Worm (Caenorhabditis elegans) whole organism, L4 larva: ENCODE data around the gene F25B5.5.

Experiments
- D1046.2 ChIP-seq: fragments of 200-800 bp; sonication (Bioruptor generic); IDR thresholded peaks from 2 replicates; pipeline ENCODE4 v1.3.6; 2022; ENCODE audit warnings: missing genetic modification characterization, missing compliant biosample characterization
- F44E2.7 ChIP-seq: fragments of 200-800 bp; sonication (Bioruptor generic); IDR thresholded peaks from 2 replicates; pipeline ENCODE4 v2.1.2; 2022; ENCODE audit warnings: missing genetic modification characterization, missing compliant biosample characterization
- F49E8.2 ChIP-seq: sonication (generic microtip); optimal IDR thresholded peaks from 2 replicates; lab custom pipeline; 2016; ENCODE audit warnings: missing compliant biosample characterization, mild to moderate bottlenecking, missing genetic modification characterization, borderline replicate concordance
- T20F7.1 ChIP-seq: fragments of 200-800 bp; sonication (Bioruptor generic); optimal IDR thresholded peaks from 2 replicates; lab custom pipeline; 2018; ENCODE audit warnings: mild to moderate bottlenecking, missing genetic modification characterization, missing compliant biosample characterization
- T26A8.4 ChIP-seq: fragments of 200-800 bp; sonication (Bioruptor generic); IDR thresholded peaks from 2 replicates; pipeline ENCODE4 v1.3.6; 2022; ENCODE audit warnings: missing genetic modification characterization, missing compliant biosample characterization
- Y105C5A.15 ChIP-seq: fragments of 200-800 bp; sonication (Bioruptor generic); IDR thresholded peaks from 2 replicates; pipeline ENCODE4 v1.3.6; 2022; ENCODE audit warnings: missing genetic modification characterization, missing compliant biosample characterization
- Y48G9A.11 ChIP-seq: fragments of 200-800 bp; sonication (Bioruptor generic); IDR thresholded peaks from 2 replicates; pipeline ENCODE4 v1.3.6; 2022; ENCODE audit warnings: missing genetic modification reagents, missing genetic modification characterization, missing compliant biosample characterization
- Y5F2A.4 ChIP-seq: fragments of 200-800 bp; sonication (Bioruptor generic); optimal IDR thresholded peaks from 2 replicates; lab custom pipeline; 2018; ENCODE audit warnings: mild to moderate bottlenecking, missing genetic modification characterization, missing compliant biosample characterization
- aha-1 ChIP-seq: fragments of 150-350 bp; peaks from one replicate; lab custom pipeline; 2014; ENCODE audit warnings: missing biosample characterization, missing genetic modification characterization
- ceh-28 ChIP-seq: fragments of 150-350 bp; optimal IDR thresholded peaks from 2 replicates; lab custom pipeline; 2014; ENCODE audit warnings: missing biosample characterization, missing genetic modification reagents, missing genetic modification characterization
- ceh-44 ChIP-seq: fragments of 200-800 bp; sonication (Bioruptor generic); IDR thresholded peaks from 2 replicates; pipeline ENCODE4 v1.3.6; 2022; ENCODE audit warnings: missing genetic modification reagents, missing genetic modification characterization, missing compliant biosample characterization
- cey-2 ChIP-seq: sonication (generic microtip); optimal IDR thresholded peaks from 3 replicates; lab custom pipeline; 2017; ENCODE audit warnings: missing genetic modification characterization, mild to moderate bottlenecking, missing compliant biosample characterization, antibody characterized with exemption, borderline replicate concordance; ENCODE audit not compliant: insufficient read depth
- ctbp-1 ChIP-seq: fragments of 200-800 bp; sonication (Bioruptor generic); IDR thresholded peaks from 2 replicates; pipeline ENCODE4 v1.3.6; 2022; ENCODE audit warnings: missing genetic modification reagents, missing genetic modification characterization, missing compliant biosample characterization
- daf-16 ChIP-seq, 3 experiments: sonication (generic microtip); optimal IDR thresholded peaks; 2 replicates each; lab custom pipeline; 2016 to 2017; ENCODE audit warnings: missing genetic modification characterization in 3 of 3, missing genetic modification reagents in 3 of 3, mild to moderate bottlenecking in 2 of 3, missing compliant biosample characterization in 2 of 3, missing biosample characterization in 1 of 3, moderate library complexity in 1 of 3
- daf-19 ChIP-seq: fragments of 200-800 bp; sonication (Bioruptor generic); conservative IDR thresholded peaks from 2 replicates; pipeline ENCODE4 v1.3.6; 2022; ENCODE audit warnings: missing genetic modification characterization, missing compliant biosample characterization
- dmd-6 ChIP-seq: fragments of 200-800 bp; sonication (Bioruptor generic); IDR thresholded peaks from 2 replicates; pipeline ENCODE4 v1.3.6; 2022; ENCODE audit warnings: missing genetic modification reagents, missing genetic modification characterization, missing compliant biosample characterization
- dmd-8 ChIP-seq: fragments of 200-800 bp; sonication (Bioruptor generic); IDR thresholded peaks from 2 replicates; pipeline ENCODE4 v1.3.6; 2022; ENCODE audit warnings: missing genetic modification characterization, missing compliant biosample characterization
- dmd-9 ChIP-seq: fragments of 200-800 bp; sonication (Bioruptor generic); IDR thresholded peaks from 2 replicates; pipeline ENCODE4 v1.3.6; 2022; ENCODE audit warnings: missing genetic modification reagents, missing genetic modification characterization, missing compliant biosample characterization
- dpl-1 ChIP-seq: fragments of 150-350 bp; optimal IDR thresholded peaks from 2 replicates; lab custom pipeline; 2014; ENCODE audit warnings: missing biosample characterization, missing genetic modification reagents, missing genetic modification characterization
- dve-1 ChIP-seq: sonication (generic microtip); optimal IDR thresholded peaks from 2 replicates; lab custom pipeline; 2017; ENCODE audit warnings: antibody characterized with exemption, mild to moderate bottlenecking, missing genetic modification characterization, missing compliant biosample characterization; ENCODE audit not compliant: insufficient read depth
- egl-43 ChIP-seq: fragments of 200-800 bp; sonication (Bioruptor generic); IDR thresholded peaks from 2 replicates; pipeline ENCODE4 v1.3.6; 2022; ENCODE audit warnings: missing genetic modification reagents, missing genetic modification characterization, missing compliant biosample characterization
- hlh-11 ChIP-seq: fragments of 200-800 bp; sonication (Bioruptor generic); optimal IDR thresholded peaks from 2 replicates; lab custom pipeline; 2018; ENCODE audit warnings: mild to moderate bottlenecking, missing genetic modification characterization, missing compliant biosample characterization
- hlh-30 ChIP-seq: sonication (generic microtip); optimal IDR thresholded peaks from 2 replicates; lab custom pipeline; 2017; ENCODE audit warnings: antibody characterized with exemption, mild to moderate bottlenecking, missing genetic modification characterization, missing compliant biosample characterization; ENCODE audit not compliant: insufficient read depth
- hmg-1.1 ChIP-seq: fragments of 200-800 bp; sonication (Bioruptor generic); IDR thresholded peaks from 2 replicates; pipeline ENCODE4 v1.3.6; 2022; ENCODE audit warnings: missing genetic modification reagents, missing genetic modification characterization, missing compliant biosample characterization
- lin-29 ChIP-seq: fragments of 200-800 bp; sonication (Bioruptor generic); IDR thresholded peaks from 2 replicates; pipeline ENCODE4 v1.3.6; 2022; ENCODE audit warnings: missing genetic modification reagents, missing genetic modification characterization, missing compliant biosample characterization
- lin-38 ChIP-seq: fragments of 200-800 bp; sonication (Bioruptor generic); IDR thresholded peaks from 2 replicates; pipeline ENCODE4 v1.3.6; 2022; ENCODE audit warnings: missing genetic modification reagents, missing genetic modification characterization, missing compliant biosample characterization
- mep-1 ChIP-seq: fragments of 150-350 bp; sonication (generic microtip); optimal IDR thresholded peaks from 3 replicates; lab custom pipeline; 2014; ENCODE audit warnings: missing biosample characterization, missing genetic modification characterization
- mes-2 ChIP-seq: sonication (generic microtip); optimal IDR thresholded peaks from 2 replicates; lab custom pipeline; 2016; ENCODE audit warnings: missing genotype, mild to moderate bottlenecking, missing genetic modification characterization, missing compliant biosample characterization; ENCODE audit not compliant: poor library complexity, severe bottlenecking
- mxl-2 ChIP-seq: fragments of 200-800 bp; sonication (Bioruptor generic); conservative IDR thresholded peaks from 2 replicates; pipeline ENCODE4 v1.3.6; 2022; ENCODE audit warnings: missing genetic modification reagents, missing genetic modification characterization, missing compliant biosample characterization
- nhr-11 ChIP-seq: fragments of 150-350 bp; optimal IDR thresholded peaks from 2 replicates; lab custom pipeline; 2014; ENCODE audit warnings: missing biosample characterization, missing genetic modification characterization
- nhr-25 ChIP-seq: sonication (generic microtip); optimal IDR thresholded peaks from 2 replicates; lab custom pipeline; 2017; ENCODE audit warnings: missing genetic modification characterization, mild to moderate bottlenecking, missing compliant biosample characterization, antibody characterized with exemption, moderate library complexity, borderline replicate concordance; ENCODE audit not compliant: insufficient read depth
- nhr-28 ChIP-seq: fragments of 150-350 bp; optimal IDR thresholded peaks from 2 replicates; lab custom pipeline; 2014; ENCODE audit warnings: missing biosample characterization, missing genetic modification characterization
- nhr-48 ChIP-seq: sonication (generic microtip); optimal IDR thresholded peaks from 2 replicates; lab custom pipeline; 2016; ENCODE audit warnings: mild to moderate bottlenecking, missing genetic modification characterization, missing compliant biosample characterization
- nhr-6 ChIP-seq: fragments of 150-350 bp; optimal IDR thresholded peaks from 2 replicates; lab custom pipeline; 2014; ENCODE audit warnings: missing biosample characterization, missing genetic modification characterization
- nhr-76 ChIP-seq: fragments of 150-350 bp; optimal IDR thresholded peaks from 2 replicates; lab custom pipeline; 2014; ENCODE audit warnings: missing biosample characterization, missing genetic modification characterization
- php-3 ChIP-seq: fragments of 200-800 bp; sonication (Bioruptor generic); IDR thresholded peaks from 2 replicates; pipeline ENCODE4 v1.3.6; 2022; ENCODE audit warnings: missing genetic modification reagents, missing genetic modification characterization, missing compliant biosample characterization
- pqm-1 ChIP-seq: sonication (generic microtip); optimal IDR thresholded peaks from 2 replicates; lab custom pipeline; 2017; ENCODE audit warnings: missing biosample characterization, missing genetic modification characterization
- saeg-2 ChIP-seq: fragments of 200-800 bp; sonication (Bioruptor generic); IDR thresholded peaks from 2 replicates; pipeline ENCODE4 v1.3.6; 2022; ENCODE audit warnings: missing genetic modification reagents, missing genetic modification characterization, missing compliant biosample characterization
- set-16 ChIP-seq: fragments of 200-800 bp; sonication (Bioruptor generic); IDR thresholded peaks from 2 replicates; pipeline ENCODE4 v1.3.6; 2022; ENCODE audit warnings: missing genetic modification reagents, missing genetic modification characterization, missing compliant biosample characterization
- snpc-4 ChIP-seq: fragments of 150-350 bp; optimal IDR thresholded peaks from 2 replicates; lab custom pipeline; 2014; ENCODE audit warnings: missing biosample characterization, missing genetic modification characterization
- spr-1 ChIP-seq: sonication (generic microtip); optimal IDR thresholded peaks from 2 replicates; lab custom pipeline; 2016; ENCODE audit warnings: mild to moderate bottlenecking, missing genetic modification characterization, missing compliant biosample characterization
- spr-3 ChIP-seq: fragments of 200-800 bp; sonication (Bioruptor generic); optimal IDR thresholded peaks from 2 replicates; lab custom pipeline; 2018; ENCODE audit warnings: mild to moderate bottlenecking, missing genetic modification characterization, missing compliant biosample characterization
- tag-97 ChIP-seq: fragments of 200-800 bp; sonication (Bioruptor generic); IDR thresholded peaks from 2 replicates; pipeline ENCODE4 v1.3.6; 2022; ENCODE audit warnings: missing genetic modification characterization, missing compliant biosample characterization
- unc-39 ChIP-seq: sonication (generic microtip); optimal IDR thresholded peaks from 2 replicates; lab custom pipeline; 2017; ENCODE audit warnings: missing biosample characterization, missing genetic modification characterization
- zip-2 ChIP-seq: fragments of 150-350 bp; optimal IDR thresholded peaks from 2 replicates; lab custom pipeline; 2014; ENCODE audit warnings: missing biosample characterization, missing genetic modification characterization
- ztf-7 ChIP-seq: fragments of 150-350 bp; optimal IDR thresholded peaks from 2 replicates; lab custom pipeline; 2014; ENCODE audit warnings: missing biosample characterization, missing genetic modification characterization

The F25B5.5 gene

ce11 chrIII:5982753-5983390 lies 36.9 kb upstream of the F25B5.5 start:
- TF ChIP-seq saeg-2 (GFP tag; lab: Robert Waterston, UW) (no peak), aha-1 (peak; percentile 66), nhr-25 (tag; lab: Kevin White, UChicago) (peak; percentile 22), mes-2 (tag; lab: Kevin White, UChicago) (no peak), hlh-30 (peak; percentile 29), hmg-1.1 (GFP tag; lab: Robert Waterston, UW) (no peak), F49E8.2 (tag; lab: Kevin White, UChicago) (no peak), T26A8.4 (GFP tag; lab: Robert Waterston, UW) (no peak), ctbp-1 (GFP tag; lab: Robert Waterston, UW) (no peak), unc-39 (tag; lab: Kevin White, UChicago) (no peak), nhr-76 (tag; lab: Kevin White, UChicago) (no peak), dmd-9 (GFP tag; lab: Robert Waterston, UW) (no peak), daf-19 (no peak), egl-43 (GFP tag; lab: Robert Waterston, UW) (no peak), nhr-28 (tag; lab: Kevin White, UChicago) (peak; percentile 14)

ce11 chrIII:5982026-5982425 lies 36.1 kb upstream of the F25B5.5 start, which contains the start of gene frm-2:
frm-2 (minus strand) TSS chrIII:5982126.
- TF ChIP-seq dmd-9 (GFP tag; lab: Robert Waterston, UW): no peak
- TF ChIP-seq mxl-2 (GFP tag; lab: Robert Waterston, UW): no peak
- TF ChIP-seq snpc-4 (tag; lab: Kevin White, UChicago): no peak
- no peak for TF ChIP-seq ztf-7 (tag; lab: Kevin White, UChicago)
- no peak for TF ChIP-seq F44E2.7 (GFP tag; lab: Robert Waterston, UW)
- no peak for TF ChIP-seq lin-29
- no peak for TF ChIP-seq Y105C5A.15
- TF ChIP-seq T26A8.4 (GFP tag; lab: Robert Waterston, UW): no peak
- no peak for TF ChIP-seq ctbp-1 (GFP tag; lab: Robert Waterston, UW)
- TF ChIP-seq spr-1 (tag; lab: Kevin White, UChicago): no peak
- TF ChIP-seq set-16: no peak
- no peak for TF ChIP-seq daf-19
- TF ChIP-seq ceh-28 (tag; lab: Kevin White, UChicago): no peak
- TF ChIP-seq hmg-1.1 (GFP tag; lab: Robert Waterston, UW): no peak
- no peak for TF ChIP-seq ceh-44 (GFP tag; lab: Robert Waterston, UW)
- TF ChIP-seq nhr-48 (tag; lab: Kevin White, UChicago): no peak
- no peak for TF ChIP-seq tag-97 (GFP tag; lab: Robert Waterston, UW)
- no peak for TF ChIP-seq T20F7.1

- peak; percentile 84 for TF ChIP-seq hlh-11
- no peak for TF ChIP-seq lin-29
- TF ChIP-seq pqm-1 (tag; lab: Kevin White, UChicago): peak; percentile 97
- TF ChIP-seq cey-2 (tag; lab: Kevin White, UChicago): no peak
- TF ChIP-seq lin-38: no peak
- no peak for TF ChIP-seq Y5F2A.4
- TF ChIP-seq nhr-11 (tag; lab: Kevin White, UChicago): no peak
- no peak for TF ChIP-seq D1046.2 (GFP tag; lab: Robert Waterston, UW)
- TF ChIP-seq dmd-6 (GFP tag; lab: Robert Waterston, UW): peak; percentile 45
- no peak for TF ChIP-seq mep-1
- no peak for TF ChIP-seq spr-3 (GFP tag; lab: Kevin White, UChicago)
- no peak for TF ChIP-seq dmd-8 (GFP tag; lab: Robert Waterston, UW)
- no peak for TF ChIP-seq dpl-1
- TF ChIP-seq nhr-76 (tag; lab: Kevin White, UChicago): no peak
- TF ChIP-seq dve-1 (tag; lab: Kevin White, UChicago): peak; percentile 35
- TF ChIP-seq daf-16 (GFP tag; optimal IDR thresholded peaks at IDR 0.05; lab: Kevin White, UChicago): no peak
- peak; percentile 84 for TF ChIP-seq daf-16 (tag; optimal IDR thresholded peaks at IDR 0.05; lab: Kevin White, UChicago)
- TF ChIP-seq nhr-28 (tag; lab: Kevin White, UChicago): peak; percentile 77
- no peak for TF ChIP-seq nhr-6 (tag; lab: Kevin White, UChicago)
- no peak for TF ChIP-seq zip-2 (tag; lab: Kevin White, UChicago)
- no peak for TF ChIP-seq Y48G9A.11 (GFP tag; lab: Robert Waterston, UW)
- 0 out of 2 replicates have a peak, but pooled peaks have one; percentile 34 for TF ChIP-seq php-3 (GFP tag; lab: Robert Waterston, UW)
- no peak for TF ChIP-seq hlh-30
Observed at ce11 chrIII:5981407-5981806, 35.5 kb upstream of the F25B5.5 start.
